Fruit fly (Drosophila melanogaster) whole organism: ENCODE results near the gene Or85e.

ENCODE experiments used
- CG8478 ChIP-seq: fragments of >200 bp; optimal IDR thresholded peaks from 2 replicates; lab custom pipeline; 2018; ENCODE audit warnings: inconsistent platforms
- psq ChIP-seq: fragments of >200 bp; optimal IDR thresholded peaks from 2 replicates; lab custom pipeline; 2017

dm6 chr3R:8679934-8680333 lies 44.3 kb upstream of the Or85e start, which contains the start of gene CG33325:
- TF ChIP-seq CG8478 (lab: Kevin White, UChicago) (no peak), psq (lab: Kevin White, UChicago) (no peak)
